Worm (Caenorhabditis elegans) whole organism, L1 larva: ENCODE data around the gene T01D3.6.

ENCODE experiments used
- C04F5.9 ChIP-seq: sonication (generic microtip); optimal IDR thresholded peaks from 2 replicates; lab custom pipeline; 2016; ENCODE audit warnings: missing genetic modification characterization, missing compliant biosample characterization
- C34B4.2 ChIP-seq: sonication (generic microtip); optimal IDR thresholded peaks from 2 replicates; lab custom pipeline; 2017; ENCODE audit warnings: mild to moderate bottlenecking, missing genetic modification characterization, missing compliant biosample characterization
- aha-1 ChIP-seq: fragments of 150-350 bp; optimal IDR thresholded peaks from 2 replicates; lab custom pipeline; 2014; ENCODE audit warnings: missing biosample characterization, missing genetic modification characterization
- blmp-1 ChIP-seq: fragments of 150-350 bp; optimal IDR thresholded peaks from 2 replicates; lab custom pipeline; 2014; ENCODE audit warnings: missing biosample characterization, missing genetic modification characterization
- ceh-63 ChIP-seq: fragments of 200-800 bp; sonication (Bioruptor generic); optimal IDR thresholded peaks from 2 replicates; lab custom pipeline; 2018; ENCODE audit warnings: mild to moderate bottlenecking, missing genetic modification characterization, missing compliant biosample characterization
- ces-1 ChIP-seq: fragments of 150-350 bp; optimal IDR thresholded peaks from 2 replicates; lab custom pipeline; 2014; ENCODE audit warnings: missing biosample characterization, missing genetic modification reagents, missing genetic modification characterization
- dsc-1 ChIP-seq: sonication (generic microtip); optimal IDR thresholded peaks from 2 replicates; lab custom pipeline; 2016; ENCODE audit warnings: mild to moderate bottlenecking, missing genetic modification characterization, missing compliant biosample characterization
- efl-1 ChIP-seq, 4 experiments: fragments of 150-350 bp; optimal IDR thresholded peaks in 3 of 4; peaks in 1 of 4; 1 replicate in 1 of 4; 2 replicates in 3 of 4; lab custom pipeline; 2014; ENCODE audit warnings: missing biosample characterization in 2 of 4, missing genetic modification characterization in 2 of 4, missing genetic modification reagents in 2 of 4
- egl-27 ChIP-seq, 2 experiments: fragments of 150-350 bp in 1 of 2; sonication (generic microtip); optimal IDR thresholded peaks; 3 replicates each; lab custom pipeline; 2017 to 2018; ENCODE audit warnings: missing biosample characterization in 2 of 2, missing genetic modification characterization in 2 of 2, missing genetic modification reagents in 2 of 2
- elt-2 ChIP-seq: sonication (generic microtip); optimal IDR thresholded peaks from 2 replicates; lab custom pipeline; 2016; ENCODE audit warnings: missing genetic modification characterization, mild to moderate bottlenecking, inconsistent platforms, missing compliant biosample characterization, missing genetic modification reagents
- fkh-10 ChIP-seq: sonication (generic microtip); optimal IDR thresholded peaks from 2 replicates; lab custom pipeline; 2017; ENCODE audit warnings: missing biosample characterization, missing genetic modification reagents, missing genetic modification characterization
- fkh-4 ChIP-seq: sonication (generic microtip); optimal IDR thresholded peaks from 2 replicates; lab custom pipeline; 2016; ENCODE audit warnings: missing compliant biosample characterization, missing genetic modification characterization, borderline replicate concordance
- hpl-2 ChIP-seq: fragments of 150-350 bp; optimal IDR thresholded peaks from 2 replicates; lab custom pipeline; 2014; ENCODE audit warnings: missing biosample characterization, missing genetic modification reagents, missing genetic modification characterization
- irx-1 ChIP-seq: sonication (generic microtip); optimal IDR thresholded peaks from 2 replicates; lab custom pipeline; 2016; ENCODE audit warnings: missing genetic modification characterization, missing compliant biosample characterization
- jun-1 ChIP-seq: fragments of 150-350 bp; optimal IDR thresholded peaks from 2 replicates; lab custom pipeline; 2014; ENCODE audit warnings: missing biosample characterization, missing genetic modification reagents, missing genetic modification characterization
- lin-13 ChIP-seq: fragments of 150-350 bp; optimal IDR thresholded peaks from 2 replicates; lab custom pipeline; 2014; ENCODE audit warnings: missing biosample characterization, missing genetic modification reagents, missing genetic modification characterization
- lin-15B ChIP-seq: fragments of 150-350 bp; sonication (generic microtip); optimal IDR thresholded peaks from 3 replicates; lab custom pipeline; 2014; ENCODE audit warnings: missing biosample characterization, missing genetic modification characterization
- lin-35 ChIP-seq, 2 experiments: fragments of 150-350 bp; optimal IDR thresholded peaks; 2 replicates each; lab custom pipeline; 2014; ENCODE audit warnings: missing biosample characterization in 2 of 2, missing genetic modification characterization in 2 of 2, missing genetic modification reagents in 2 of 2
- lin-39 ChIP-seq: fragments of 150-350 bp; optimal IDR thresholded peaks from 2 replicates; lab custom pipeline; 2014; ENCODE audit warnings: missing biosample characterization, missing genetic modification reagents, missing genetic modification characterization
- lir-3 ChIP-seq: sonication (generic microtip); optimal IDR thresholded peaks from 2 replicates; lab custom pipeline; 2016; ENCODE audit warnings: mild to moderate bottlenecking, missing genetic modification characterization, moderate library complexity, missing compliant biosample characterization; ENCODE audit not compliant: poor library complexity
- mab-9 ChIP-seq: fragments of 200-800 bp; sonication (Bioruptor generic); IDR thresholded peaks from 2 replicates; pipeline ENCODE4 v1.3.6; 2022; ENCODE audit warnings: missing genetic modification reagents, missing genetic modification characterization, missing compliant biosample characterization
- mdl-1 ChIP-seq, 2 experiments: fragments of 150-350 bp; optimal IDR thresholded peaks; 2 replicates each; lab custom pipeline; 2014 to 2017; ENCODE audit warnings: missing biosample characterization in 2 of 2, missing genetic modification characterization in 2 of 2, inconsistent platforms in 1 of 2
- nhr-12 ChIP-seq: sonication (generic microtip); optimal IDR thresholded peaks from 2 replicates; lab custom pipeline; 2017; ENCODE audit warnings: missing biosample characterization, missing genetic modification characterization
- nhr-20 ChIP-seq: sonication (generic microtip); optimal IDR thresholded peaks from 2 replicates; lab custom pipeline; 2016; ENCODE audit warnings: mild to moderate bottlenecking, missing genetic modification characterization, missing compliant biosample characterization
- nhr-77 ChIP-seq: fragments of 150-350 bp; optimal IDR thresholded peaks from 2 replicates; lab custom pipeline; 2014; ENCODE audit warnings: missing biosample characterization, missing genetic modification characterization
- nhr-85 ChIP-seq: sonication (generic microtip); peaks from one replicate; lab custom pipeline; 2016; ENCODE audit warnings: missing genetic modification characterization, inconsistent platforms, missing compliant biosample characterization
- nhr-90 ChIP-seq: sonication (generic microtip); optimal IDR thresholded peaks from 2 replicates; lab custom pipeline; 2016; ENCODE audit warnings: mild to moderate bottlenecking, missing genetic modification characterization, missing compliant biosample characterization; ENCODE audit not compliant: poor library complexity
- pag-3 ChIP-seq: sonication (generic microtip); optimal IDR thresholded peaks from 2 replicates; lab custom pipeline; 2017; ENCODE audit warnings: missing genetic modification characterization, mild to moderate bottlenecking, missing compliant biosample characterization, antibody characterized with exemption, borderline replicate concordance; ENCODE audit not compliant: insufficient read depth
- pax-3 ChIP-seq: fragments of 200-800 bp; sonication (Bioruptor generic); optimal IDR thresholded peaks from 2 replicates; lab custom pipeline; 2018; ENCODE audit warnings: mild to moderate bottlenecking, missing genetic modification characterization, moderate library complexity, missing compliant biosample characterization
- pqm-1 ChIP-seq: sonication (generic microtip); optimal IDR thresholded peaks from 3 replicates; lab custom pipeline; 2017; ENCODE audit warnings: missing biosample characterization, missing genetic modification characterization
- rnt-1 ChIP-seq: sonication (generic microtip); optimal IDR thresholded peaks from 2 replicates; lab custom pipeline; 2016; ENCODE audit warnings: mild to moderate bottlenecking, missing genetic modification characterization, moderate library complexity, missing compliant biosample characterization
- snu-23 ChIP-seq: sonication (generic microtip); optimal IDR thresholded peaks from 2 replicates; lab custom pipeline; 2016; ENCODE audit warnings: missing genetic modification characterization, missing compliant biosample characterization
- sox-4 ChIP-seq: sonication (generic microtip); optimal IDR thresholded peaks from 2 replicates; lab custom pipeline; 2016; ENCODE audit warnings: missing genetic modification characterization, missing compliant biosample characterization
- sptf-1 ChIP-seq: fragments of 150-350 bp; optimal IDR thresholded peaks from 2 replicates; lab custom pipeline; 2014; ENCODE audit warnings: missing biosample characterization, missing genetic modification characterization
- sup-37 ChIP-seq: fragments of 200-800 bp; sonication (Bioruptor generic); optimal IDR thresholded peaks from 2 replicates; lab custom pipeline; 2018; ENCODE audit warnings: mild to moderate bottlenecking, missing genetic modification characterization, missing compliant biosample characterization
- tlp-1 ChIP-seq: fragments of 150-350 bp; optimal IDR thresholded peaks from 2 replicates; lab custom pipeline; 2014; ENCODE audit warnings: missing biosample characterization, missing genetic modification characterization
- unc-30 ChIP-seq: sonication (generic microtip); optimal IDR thresholded peaks from 2 replicates; lab custom pipeline; 2017; ENCODE audit warnings: missing biosample characterization, missing genetic modification characterization
- unc-62 ChIP-seq: fragments of 150-350 bp; optimal IDR thresholded peaks from 2 replicates; lab custom pipeline; 2014; ENCODE audit warnings: missing biosample characterization, missing genetic modification reagents, missing genetic modification characterization
- unc-98 ChIP-seq: fragments of 200-800 bp; sonication (Bioruptor generic); IDR thresholded peaks from 2 replicates; pipeline ENCODE4 v1.3.6; 2022; ENCODE audit warnings: missing genetic modification characterization, missing compliant biosample characterization
- xbp-1 ChIP-seq: sonication (generic microtip); optimal IDR thresholded peaks from 2 replicates; lab custom pipeline; 2016; ENCODE audit warnings: missing genetic modification characterization, missing compliant biosample characterization
- zag-1 ChIP-seq: fragments of 150-350 bp; optimal IDR thresholded peaks from 2 replicates; lab custom pipeline; 2014; ENCODE audit warnings: missing biosample characterization, missing genetic modification characterization

T01D3.6 gene

DNA sequence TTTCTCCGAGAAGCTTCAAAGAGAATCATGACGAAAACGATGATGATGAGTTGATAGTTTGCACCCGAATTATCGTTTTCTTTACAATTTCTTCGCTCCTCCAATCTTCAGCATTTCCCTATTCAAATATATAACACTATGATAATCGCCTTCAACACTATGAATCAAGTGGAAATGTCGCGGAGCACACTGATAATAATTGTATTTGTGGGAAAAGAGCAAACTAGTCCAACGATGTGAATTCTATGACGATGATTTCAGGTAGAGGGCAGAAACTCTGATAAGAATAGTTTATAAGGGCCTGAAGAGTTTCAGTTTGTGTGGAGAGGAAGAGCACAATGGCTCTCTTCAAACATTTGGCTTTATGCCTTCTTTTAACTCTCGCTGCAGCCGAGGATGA is at the start of gene T01D3.6:
Gene T01D3.6 (plus strand): TSS at position 294 of the 400 bp plus-strand sequence.
- TF ChIP-seq pqm-1 (tag; lab: Kevin White, UChicago), result peak; percentile 32
- TF ChIP-seq jun-1, result no peak
- TF ChIP-seq lin-13, result no peak
- TF ChIP-seq nhr-20 (tag; lab: Kevin White, UChicago), result no peak
- TF ChIP-seq aha-1 (tag; lab: Kevin White, UChicago), result no peak
- peak in 1 of 2 experiments; percentile 24 for TF ChIP-seq lin-35 (GFP tag; optimal IDR thresholded peaks at IDR 0.05; lab: Kevin White, UChicago)
- TF ChIP-seq egl-27 (tag; optimal IDR thresholded peaks at IDR 0.05; lab: Kevin White, UChicago), result no peak
- peak; percentile 79 for TF ChIP-seq elt-2
- peak; percentile 29 for TF ChIP-seq pax-3 (tag; lab: Kevin White, UChicago)
- no peak for TF ChIP-seq sup-37 (GFP tag; lab: Kevin White, UChicago)
- TF ChIP-seq sptf-1 (tag; lab: Kevin White, UChicago), result no peak
- no peak for TF ChIP-seq nhr-12 (tag; lab: Kevin White, UChicago)
- TF ChIP-seq nhr-85 (tag; lab: Kevin White, UChicago), result peak; percentile 10
- TF ChIP-seq, all 84 proteins: peak for 5

DNA sequence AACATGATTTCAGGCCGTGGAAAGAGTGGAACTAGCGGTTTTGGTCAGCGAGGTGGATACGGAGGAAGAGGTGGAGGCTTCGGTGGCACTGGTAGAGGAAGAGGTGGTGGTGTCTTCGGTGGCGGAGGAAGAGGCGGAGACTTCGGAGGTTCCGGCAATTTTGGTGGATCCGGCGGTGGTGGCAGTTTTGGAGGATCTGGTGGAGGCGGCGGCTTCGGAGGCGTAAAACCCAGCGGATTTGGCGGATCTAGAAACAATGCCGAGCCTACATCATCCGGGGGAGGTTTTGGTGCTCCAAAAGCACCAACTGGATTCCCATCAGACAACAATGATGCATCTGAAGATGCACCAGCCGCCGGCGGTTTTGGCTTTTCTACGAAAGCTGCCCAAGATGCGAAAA is 48.3 kb upstream of the T01D3.6 start:
- TF ChIP-seq nhr-12 (tag; lab: Kevin White, UChicago) (no peak), unc-98 (GFP tag; lab: Robert Waterston, UW) (no peak), xbp-1 (tag; lab: Kevin White, UChicago) (no peak), fkh-4 (tag; lab: Kevin White, UChicago) (no peak), lir-3 (tag; lab: Kevin White, UChicago) (no peak)

- no peak for TF ChIP-seq nhr-77 (tag; lab: Kevin White, UChicago)
- TF ChIP-seq zag-1 (tag; lab: Kevin White, UChicago), result no peak
- no peak for TF ChIP-seq sox-4 (tag; lab: Kevin White, UChicago)
- TF ChIP-seq pag-3 (tag; lab: Kevin White, UChicago), result no peak
- TF ChIP-seq ces-1 (GFP tag; lab: Kevin White, UChicago), result no peak
- no peak for TF ChIP-seq elt-2
- no peak for TF ChIP-seq nhr-85 (tag; lab: Kevin White, UChicago)
- no peak for TF ChIP-seq unc-98 (GFP tag; lab: Robert Waterston, UW)
- no peak for TF ChIP-seq lin-39 (tag; lab: Kevin White, UChicago)
- TF ChIP-seq mab-9 (GFP tag; lab: Robert Waterston, UW), result no peak
- no peak for TF ChIP-seq lin-35 (GFP tag; optimal IDR thresholded peaks at IDR 0.05; lab: Kevin White, UChicago)
- no peak for TF ChIP-seq sptf-1 (tag; lab: Kevin White, UChicago)
- TF ChIP-seq tlp-1 (tag; lab: Kevin White, UChicago), result no peak
- TF ChIP-seq nhr-90 (tag; lab: Kevin White, UChicago), result no peak
- no peak for TF ChIP-seq blmp-1 (tag; lab: Kevin White, UChicago)
- TF ChIP-seq jun-1, result no peak
- TF ChIP-seq fkh-10 (GFP tag; lab: Kevin White, UChicago), result no peak
These were observed 47.5 kb upstream of the T01D3.6 start for ce11 chrV:13669170-13669569.

DNA sequence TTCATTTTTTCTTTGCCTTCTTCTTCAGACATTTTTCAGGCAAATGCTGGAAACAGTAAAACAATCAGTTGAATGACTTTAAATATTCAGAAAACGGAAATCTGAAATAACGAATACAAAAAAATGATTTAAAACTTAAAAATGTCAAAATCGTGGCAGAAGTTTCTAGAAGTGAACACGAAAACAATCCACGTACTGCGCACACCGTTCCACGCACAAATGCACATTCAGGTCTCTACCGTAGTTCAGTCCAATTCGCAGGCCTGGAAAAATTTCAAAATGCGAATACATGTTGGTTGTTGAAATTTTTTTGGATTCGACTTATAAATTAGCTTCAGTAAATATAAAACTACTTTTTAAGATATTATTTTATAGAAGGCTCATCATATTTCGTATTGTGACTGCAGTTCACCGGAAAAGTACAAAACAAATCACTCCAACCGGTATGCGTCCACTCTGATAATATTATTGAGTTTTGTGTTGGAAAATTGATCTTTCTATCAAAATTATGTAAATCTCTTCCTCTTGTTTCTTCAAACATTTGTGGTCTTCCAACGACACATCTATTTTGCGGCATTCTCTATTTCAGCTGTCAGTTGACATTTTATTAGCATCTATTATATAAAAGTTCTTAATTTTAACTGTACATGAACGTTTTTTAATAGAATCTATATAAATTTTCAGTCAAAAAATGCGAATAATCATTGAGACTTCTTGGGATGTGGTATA is 44.5 kb upstream of the T01D3.6 start, which contains the start of the genes mip-2 and F58G11.4:
Gene mip-2 (minus strand): TSS at position 48 of the 729 bp plus-strand sequence.
Gene F58G11.4 (plus strand): TSS at position 679 of the 729 bp plus-strand sequence.
- TF ChIP-seq C04F5.9 (tag; lab: Kevin White, UChicago) (no peak), efl-1 (optimal IDR thresholded peaks at IDR 0.05; lab: Kevin White, UChicago) (no peak), efl-1 (GFP tag; optimal IDR thresholded peaks at IDR 0.05 in 1 of 2; lab: Kevin White, UChicago) (peak in 1 of 2 experiments; percentile 84)

- TF ChIP-seq pax-3 (tag; lab: Kevin White, UChicago) (peak; percentile 93), unc-62 (GFP tag; lab: Kevin White, UChicago) (no peak), sox-4 (tag; lab: Kevin White, UChicago) (peak; percentile 48), lin-15B (tag; lab: Kevin White, UChicago) (peak; percentile 74), ces-1 (GFP tag; lab: Kevin White, UChicago) (no peak), mdl-1 (tag; optimal IDR thresholded peaks at IDR 0.05; lab: Kevin White, UChicago) (peak in 1 of 2 experiments; percentile 82), C34B4.2 (peak; percentile 30), hpl-2 (GFP tag; lab: Kevin White, UChicago) (peak; percentile 8), snu-23 (GFP tag; lab: Kevin White, UChicago) (peak; percentile 94), rnt-1 (tag; lab: Kevin White, UChicago) (peak; percentile 94), fkh-4 (tag; lab: Kevin White, UChicago) (peak; percentile 69), dsc-1 (tag; lab: Kevin White, UChicago) (peak; percentile 91), unc-30 (tag; lab: Kevin White, UChicago) (no peak), C04F5.9 (tag; lab: Kevin White, UChicago) (peak; percentile 32), ceh-63 (GFP tag; lab: Kevin White, UChicago) (peak; percentile 4), unc-98 (GFP tag; lab: Robert Waterston, UW) (no peak), lin-13 (peak; percentile 84), irx-1 (tag; lab: Kevin White, UChicago) (peak; percentile 89)
These were observed 38.1 kb upstream of the T01D3.6 start, which contains the start of the genes tag-65 and ccz-1 for ce11 chrV:13678542-13678941. TSS of gene tag-65 (minus strand) at chrV:13678587. TSS of gene ccz-1 (plus strand) at chrV:13678875.
